Fruit fly (Drosophila melanogaster): ENCODE results near the gene CG9521.

DNA sequence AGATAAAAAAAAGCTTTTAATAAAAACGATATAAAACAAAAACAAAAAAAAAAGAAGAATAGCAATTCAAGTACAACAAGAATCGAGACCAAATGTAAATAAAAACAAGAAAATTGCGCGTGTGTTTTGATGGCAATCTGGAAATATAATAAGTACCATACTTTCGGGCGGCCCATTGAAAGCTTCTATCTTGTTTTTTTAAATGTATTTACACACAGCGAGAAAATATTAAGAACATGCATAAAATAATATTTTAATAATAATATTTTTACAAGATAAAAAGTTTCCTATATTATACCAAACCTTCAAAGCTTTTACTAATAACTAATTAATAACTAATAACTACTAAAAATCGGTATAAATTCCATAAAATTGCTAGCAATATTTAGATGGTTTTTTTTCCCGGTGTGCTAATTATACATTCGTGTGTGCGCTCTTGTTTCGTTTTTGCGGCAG is 12.6 kb downstream of the CG9521 start:
- TF ChIP-seq CG2129 (GFP tag; IDR thresholded peaks at IDR 0.05; ENCODE audit: partially characterized antibody) (no peak), CG16815 (GFP tag; optimal IDR thresholded peaks at IDR 0.05) (no peak), ttk (GFP tag; IDR thresholded peaks at IDR 0.05) (no peak), lbe (GFP tag; optimal IDR thresholded peaks at IDR 0.05) (no peak)

All from whole organism, embryonic.